Fruit fly (Drosophila melanogaster): ENCODE data around the gene CG5793.
A peak's percentile ranks its signal among the peaks of the same experiment; 100 is the strongest.

The CG5793 gene

dm6 chr3R:21111046-21111480, 16.3 kb upstream of the CG5793 start, which contains the start of gene Rab11:
Rab11 (plus strand) TSS chr3R:21111408.
- TF ChIP-seq CG11617 (GFP tag; optimal IDR thresholded peaks at IDR 0.05) (peak; percentile 78), bab1 (GFP tag; optimal IDR thresholded peaks at IDR 0.05) (peak; percentile 75), cnc (optimal IDR thresholded peaks at IDR 0.05) (no peak), CG33017 (tag; optimal IDR thresholded peaks at IDR 0.05) (peak; percentile 7), pad (GFP tag; optimal IDR thresholded peaks at IDR 0.05) (peak; percentile 26), Mnt (GFP tag; optimal IDR thresholded peaks at IDR 0.05) (peak; percentile 62), kay (GFP tag; ENCODE audit: borderline replicate concordance) (no peak), Crg-1 (GFP tag; optimal IDR thresholded peaks at IDR 0.05) (peak; percentile 54), CG12768 (GFP tag; optimal IDR thresholded peaks at IDR 0.05) (no peak), toe (GFP tag; optimal IDR thresholded peaks at IDR 0.05) (no peak), CG7045 (GFP tag; optimal IDR thresholded peaks at IDR 0.05) (peak; percentile 39), Clk (GFP tag; optimal IDR thresholded peaks at IDR 0.05) (peak; percentile 3), CG14711 (tag; optimal IDR thresholded peaks at IDR 0.05) (peak; percentile 39), tj (GFP tag; optimal IDR thresholded peaks at IDR 0.05) (peak; percentile 30), Hr96 (GFP tag; optimal IDR thresholded peaks at IDR 0.05) (no peak), ovo (GFP tag; optimal IDR thresholded peaks at IDR 0.05) (peak; percentile 33), cic (GFP tag; optimal IDR thresholded peaks at IDR 0.05) (no peak), CG7101 (tag; optimal IDR thresholded peaks at IDR 0.05) (peak; percentile 52), CG1620 (GFP tag; optimal IDR thresholded peaks at IDR 0.05) (peak; percentile 60), CG5204 (GFP tag; optimal IDR thresholded peaks at IDR 0.05) (no peak)

dm6 chr3R:21111964-21112740, 15.2 kb upstream of the CG5793 start:
- no peak for TF ChIP-seq CG33017 (tag; optimal IDR thresholded peaks at IDR 0.05)
- TF ChIP-seq kay (GFP tag; ENCODE audit: borderline replicate concordance) = no peak
- TF ChIP-seq toe (GFP tag; optimal IDR thresholded peaks at IDR 0.05) = no peak
- peak; percentile 62 for TF ChIP-seq cic (GFP tag; optimal IDR thresholded peaks at IDR 0.05)
- TF ChIP-seq CG7101 (tag; optimal IDR thresholded peaks at IDR 0.05) = no peak
- TF ChIP-seq CG7045 (GFP tag; optimal IDR thresholded peaks at IDR 0.05) = no peak
- TF ChIP-seq CG12768 (GFP tag; optimal IDR thresholded peaks at IDR 0.05) = peak; percentile 64
- no peak for TF ChIP-seq CG14711 (tag; optimal IDR thresholded peaks at IDR 0.05)
- no peak for TF ChIP-seq CG1620 (GFP tag; optimal IDR thresholded peaks at IDR 0.05)
- no peak for TF ChIP-seq Crg-1 (GFP tag; optimal IDR thresholded peaks at IDR 0.05)
- TF ChIP-seq ovo (GFP tag; optimal IDR thresholded peaks at IDR 0.05) = peak; percentile 21
- TF ChIP-seq CG11617 (GFP tag; optimal IDR thresholded peaks at IDR 0.05) = no peak
- peak; percentile 17 for TF ChIP-seq Mnt (GFP tag; optimal IDR thresholded peaks at IDR 0.05)
- TF ChIP-seq Clk (GFP tag; optimal IDR thresholded peaks at IDR 0.05) = no peak
- TF ChIP-seq pad (GFP tag; optimal IDR thresholded peaks at IDR 0.05) = peak; percentile 91
- no peak for TF ChIP-seq bab1 (GFP tag; optimal IDR thresholded peaks at IDR 0.05)
- TF ChIP-seq Hr96 (GFP tag; optimal IDR thresholded peaks at IDR 0.05) = no peak
- no peak for TF ChIP-seq CG5204 (GFP tag; optimal IDR thresholded peaks at IDR 0.05)
- TF ChIP-seq tj (GFP tag; optimal IDR thresholded peaks at IDR 0.05) = peak; percentile 8
- no peak for TF ChIP-seq cnc (optimal IDR thresholded peaks at IDR 0.05)

- TF ChIP-seq CG33017 (tag; optimal IDR thresholded peaks at IDR 0.05) = peak; percentile 86
- TF ChIP-seq CG5204 (GFP tag; optimal IDR thresholded peaks at IDR 0.05) = no peak
- peak; percentile 40 for TF ChIP-seq tj (GFP tag; optimal IDR thresholded peaks at IDR 0.05)
- TF ChIP-seq Crg-1 (GFP tag; optimal IDR thresholded peaks at IDR 0.05) = peak; percentile 48
- TF ChIP-seq CG11617 (GFP tag; optimal IDR thresholded peaks at IDR 0.05) = peak; percentile 76
- TF ChIP-seq pad (GFP tag; optimal IDR thresholded peaks at IDR 0.05) = no peak
- TF ChIP-seq ovo (GFP tag; optimal IDR thresholded peaks at IDR 0.05) = peak; percentile 81
- peak; percentile 81 for TF ChIP-seq bab1 (GFP tag; optimal IDR thresholded peaks at IDR 0.05)
- TF ChIP-seq Clk (GFP tag; optimal IDR thresholded peaks at IDR 0.05) = no peak
- peak; percentile 58 for TF ChIP-seq CG1620 (GFP tag; optimal IDR thresholded peaks at IDR 0.05)
- peak; percentile 57 for TF ChIP-seq CG12768 (GFP tag; optimal IDR thresholded peaks at IDR 0.05)
- TF ChIP-seq cnc (optimal IDR thresholded peaks at IDR 0.05) = no peak
- peak; percentile 43 for TF ChIP-seq Mnt (GFP tag; optimal IDR thresholded peaks at IDR 0.05)
- peak; percentile 75 for TF ChIP-seq CG14711 (tag; optimal IDR thresholded peaks at IDR 0.05)
- TF ChIP-seq CG7045 (GFP tag; optimal IDR thresholded peaks at IDR 0.05) = peak; percentile 7
- TF ChIP-seq Hr96 (GFP tag; optimal IDR thresholded peaks at IDR 0.05) = no peak
- TF ChIP-seq kay (GFP tag; ENCODE audit: borderline replicate concordance) = no peak
- TF ChIP-seq cic (GFP tag; optimal IDR thresholded peaks at IDR 0.05) = peak; percentile 9
- peak; percentile 77 for TF ChIP-seq CG7101 (tag; optimal IDR thresholded peaks at IDR 0.05)
- no peak for TF ChIP-seq toe (GFP tag; optimal IDR thresholded peaks at IDR 0.05)
Measured at dm6 chr3R:21112742-21113465, 14.5 kb upstream of the CG5793 start.

dm6 chr3R:21116057-21116456, 11.3 kb upstream of the CG5793 start, which contains the start of gene ppan:
ppan (plus strand) TSS chr3R:21116254.
- TF ChIP-seq Mnt (GFP tag; optimal IDR thresholded peaks at IDR 0.05) = peak; percentile 98
- peak; percentile 49 for TF ChIP-seq bab1 (GFP tag; optimal IDR thresholded peaks at IDR 0.05)
- TF ChIP-seq CG11617 (GFP tag; optimal IDR thresholded peaks at IDR 0.05) = peak; percentile 13
- TF ChIP-seq CG7101 (tag; optimal IDR thresholded peaks at IDR 0.05) = peak; percentile 2
- no peak for TF ChIP-seq Clk (GFP tag; optimal IDR thresholded peaks at IDR 0.05)

DNA sequence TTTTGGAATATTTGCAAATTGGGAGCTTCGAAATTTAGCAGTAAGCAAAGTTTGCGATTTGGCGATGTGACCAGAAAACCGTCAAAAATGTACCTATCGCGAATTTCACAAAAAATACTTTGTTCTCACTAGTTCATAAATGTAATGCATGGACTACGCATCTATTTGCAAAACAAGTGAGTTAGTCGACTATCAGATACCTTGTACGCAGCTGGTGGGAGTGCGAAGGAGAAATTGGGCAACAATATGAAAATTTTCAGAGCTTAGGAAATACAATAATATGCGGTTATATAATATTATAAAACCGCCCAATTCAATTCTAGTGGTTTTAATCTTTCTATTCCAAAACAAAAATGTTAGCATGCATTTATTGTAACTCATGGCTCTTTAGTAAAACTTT, 8.6 kb upstream of the CG5793 start, which contains the start of gene Bdbt:
Gene Bdbt (minus strand): TSS at position 73 of the 400 bp plus-strand sequence.
- no peak for TF ChIP-seq kay (GFP tag; ENCODE audit: borderline replicate concordance)
- TF ChIP-seq toe (GFP tag; optimal IDR thresholded peaks at IDR 0.05) = no peak
- TF ChIP-seq pad (GFP tag; optimal IDR thresholded peaks at IDR 0.05) = no peak
- TF ChIP-seq Clk (GFP tag; optimal IDR thresholded peaks at IDR 0.05) = no peak
- TF ChIP-seq CG1620 (GFP tag; optimal IDR thresholded peaks at IDR 0.05) = no peak
- TF ChIP-seq Mnt (GFP tag; optimal IDR thresholded peaks at IDR 0.05) = peak; percentile 67
- peak; percentile 31 for TF ChIP-seq tj (GFP tag; optimal IDR thresholded peaks at IDR 0.05)
- peak; percentile 7 for TF ChIP-seq CG12768 (GFP tag; optimal IDR thresholded peaks at IDR 0.05)
- TF ChIP-seq CG7101 (tag; optimal IDR thresholded peaks at IDR 0.05) = peak; percentile 32
- TF ChIP-seq ovo (GFP tag; optimal IDR thresholded peaks at IDR 0.05) = no peak
- no peak for TF ChIP-seq Crg-1 (GFP tag; optimal IDR thresholded peaks at IDR 0.05)
- no peak for TF ChIP-seq cic (GFP tag; optimal IDR thresholded peaks at IDR 0.05)
- TF ChIP-seq cnc (optimal IDR thresholded peaks at IDR 0.05) = no peak
- no peak for TF ChIP-seq CG14711 (tag; optimal IDR thresholded peaks at IDR 0.05)
- TF ChIP-seq CG11617 (GFP tag; optimal IDR thresholded peaks at IDR 0.05) = peak; percentile 9
- no peak for TF ChIP-seq bab1 (GFP tag; optimal IDR thresholded peaks at IDR 0.05)
- no peak for TF ChIP-seq CG33017 (tag; optimal IDR thresholded peaks at IDR 0.05)
- no peak for TF ChIP-seq CG7045 (GFP tag; optimal IDR thresholded peaks at IDR 0.05)
- no peak for TF ChIP-seq CG5204 (GFP tag; optimal IDR thresholded peaks at IDR 0.05)
- no peak for TF ChIP-seq Hr96 (GFP tag; optimal IDR thresholded peaks at IDR 0.05)

Measured in whole organism, adult.